Fruit fly (Drosophila melanogaster): ENCODE results near the gene ND-B14.5B.

ND-B14.5B gene

DNA sequence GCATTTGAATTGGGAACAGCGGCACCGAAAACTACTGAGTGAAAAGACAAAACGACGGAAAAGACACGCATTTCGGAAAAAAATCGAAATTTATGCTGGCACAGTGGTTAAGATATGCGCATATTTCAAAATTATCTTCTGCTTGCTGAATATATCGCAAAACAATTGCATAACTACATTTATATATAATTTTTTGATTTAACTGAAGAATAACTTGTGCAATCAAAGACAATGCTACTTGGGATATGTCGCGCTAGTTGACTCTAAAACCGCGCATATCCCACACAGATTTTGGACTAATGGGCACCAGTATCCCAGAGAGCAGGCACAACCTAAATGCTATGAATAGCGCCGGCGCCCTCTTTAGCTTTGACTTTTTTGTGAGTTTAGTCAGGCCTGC, 44.8 kb downstream of the ND-B14.5B start (continued):
- peak; percentile 75 for TF ChIP-seq Xrp1 (GFP tag; IDR thresholded peaks at IDR 0.05)
- TF ChIP-seq Poxn (GFP tag; IDR thresholded peaks at IDR 0.05), result no peak
- peak; percentile 20 for TF ChIP-seq CG4328 (GFP tag; optimal IDR thresholded peaks at IDR 0.05)
- peak; percentile 12 for TF ChIP-seq Antp (GFP tag; optimal IDR thresholded peaks at IDR 0.05)
- TF ChIP-seq sens-2 (GFP tag; IDR thresholded peaks at IDR 0.05), result no peak
- TF ChIP-seq slbo (GFP tag; IDR thresholded peaks at IDR 0.05), result 0 out of 2 replicates have a peak, but pooled peaks have one; percentile 16
- TF ChIP-seq yki (optimal IDR thresholded peaks at IDR 0.05), result no peak
- TF ChIP-seq CG17361 (GFP tag; IDR thresholded peaks at IDR 0.05), result peak; percentile 59; the same call in 2 of the 3 replicates
- TF ChIP-seq CG3281 (GFP tag; optimal IDR thresholded peaks at IDR 0.05), result no peak
- TF ChIP-seq oc (tag; optimal IDR thresholded peaks at IDR 0.05), result no peak
- peak; percentile 52 for TF ChIP-seq CG18262 (tag; optimal IDR thresholded peaks at IDR 0.05)
- peak; percentile 2 for TF ChIP-seq HmgZ (tag; optimal IDR thresholded peaks at IDR 0.05)
- peak; percentile 35 for TF ChIP-seq CG1603 (tag; optimal IDR thresholded peaks at IDR 0.05)
- no peak for TF ChIP-seq CG4282 (GFP tag; optimal IDR thresholded peaks at IDR 0.05)
- peak; percentile 67 for TF ChIP-seq CG14667 (GFP tag; IDR thresholded peaks at IDR 0.05)
- TF ChIP-seq chm (GFP tag; IDR thresholded peaks at IDR 0.05), result no peak; the same call in 1 of the 2 replicates
- TF ChIP-seq CG4707 (GFP tag; optimal IDR thresholded peaks at IDR 0.05), result peak; percentile 5
- TF ChIP-seq CG11093 (GFP tag; IDR thresholded peaks at IDR 0.05), result peak; percentile 55; the same call in 1 of the 3 replicates
- peak in 1 of 2 experiments; percentile 57 for TF ChIP-seq bsh (GFP tag; optimal IDR thresholded peaks at IDR 0.05)
- peak; percentile 55; the same call in 1 of the 2 replicates for TF ChIP-seq ranshi (GFP tag; IDR thresholded peaks at IDR 0.05)
- 0 out of 3 replicates have a peak, but pooled peaks have one; percentile 31 for TF ChIP-seq sr (GFP tag; IDR thresholded peaks at IDR 0.05)
- peak; percentile 43 for TF ChIP-seq D19A (tag; optimal IDR thresholded peaks at IDR 0.05)
- TF ChIP-seq Pdp1 (GFP tag; optimal IDR thresholded peaks at IDR 0.05), result peak; percentile 13 to 54
- peak; percentile 26 for TF ChIP-seq mam (GFP tag; optimal IDR thresholded peaks at IDR 0.05)
- peak; percentile 55; the same call in 1 of the 3 replicates for TF ChIP-seq Optix (GFP tag; IDR thresholded peaks at IDR 0.05)
- peak; percentile 52 for TF ChIP-seq CG12219 (GFP tag; optimal IDR thresholded peaks at IDR 0.05)
- TF ChIP-seq CG7556 (GFP tag; optimal IDR thresholded peaks at IDR 0.05), result peak; percentile 40
- peak; percentile 18 for TF ChIP-seq nerfin-1 (tag; optimal IDR thresholded peaks at IDR 0.05)
- no peak for TF ChIP-seq insv (GFP tag; optimal IDR thresholded peaks at IDR 0.05)
- TF ChIP-seq CG5953 (GFP tag; IDR thresholded peaks at IDR 0.05), result peak; percentile 60; the same call in 1 of the 2 replicates
- peak; percentile 73 for TF ChIP-seq CG32772 (GFP tag; IDR thresholded peaks at IDR 0.05)
- TF ChIP-seq ase (GFP tag; IDR thresholded peaks at IDR 0.05), result peak; percentile 57; the same call in 2 of the 3 replicates
- peak in 1 of 2 experiments; percentile 69 for TF ChIP-seq Hr51 (GFP tag; optimal IDR thresholded peaks at IDR 0.05)
- TF ChIP-seq NC2β (GFP tag; optimal IDR thresholded peaks at IDR 0.05), result peak; percentile 20
- TF ChIP-seq CG4617 (GFP tag; optimal IDR thresholded peaks at IDR 0.05; ENCODE audit: borderline replicate concordance), result no peak
- no peak for TF ChIP-seq gsb-n (tag; optimal IDR thresholded peaks at IDR 0.05)
- TF ChIP-seq CG33213 (GFP tag; optimal IDR thresholded peaks at IDR 0.05), result no peak
- TF ChIP-seq sc (optimal IDR thresholded peaks at IDR 0.05), result no peak
- TF ChIP-seq sc (GFP tag; optimal IDR thresholded peaks at IDR 0.05), result no peak
- no peak for TF ChIP-seq caup (GFP tag; optimal IDR thresholded peaks at IDR 0.05; ENCODE audit: severe bottlenecking)
- TF ChIP-seq Mes4 (GFP tag; optimal IDR thresholded peaks at IDR 0.05), result peak; percentile 9
- peak; percentile 44 for TF ChIP-seq CG7839 (tag; optimal IDR thresholded peaks at IDR 0.05)
- TF ChIP-seq Kr (GFP tag; optimal IDR thresholded peaks at IDR 0.05), result no peak
- no peak for TF ChIP-seq Chrac-16 (GFP tag; optimal IDR thresholded peaks at IDR 0.05)
- peak; percentile 48; the same call in 2 of the 3 replicates for TF ChIP-seq H15 (GFP tag; IDR thresholded peaks at IDR 0.05)
- TF ChIP-seq CG34422 (GFP tag; IDR thresholded peaks at IDR 0.05), result peak; percentile 50; the same call in 1 of the 3 replicates
- TF ChIP-seq Sox100B (GFP tag; optimal IDR thresholded peaks at IDR 0.05), result peak; percentile 48
- TF ChIP-seq Gug (GFP tag; IDR thresholded peaks at IDR 0.05), result peak; percentile 40; the same call in 2 of the 4 replicates
- peak; percentile 65; the same call in 1 of the 2 replicates for TF ChIP-seq wor (GFP tag; IDR thresholded peaks at IDR 0.05)
- 0 out of 3 replicates have a peak, but pooled peaks have one; percentile 27 for TF ChIP-seq jigr1 (GFP tag; IDR thresholded peaks at IDR 0.05)
- TF ChIP-seq az2 (GFP tag; optimal IDR thresholded peaks at IDR 0.05), result peak; percentile 40

All from whole organism, embryonic.